Comparison of ENCODE assay signal across 3 fruit fly cellular contexts in genomic region chr2L:7970001-7970400, dm6.
TF ChIP-seq lines count a peak whose summit lies in the region.

No protein-coding gene starts in this region.

- TF ChIP-seq CTCF in whole organism, embryonic (GFP tag; optimal IDR thresholded peaks at IDR 0.05; lab: Kevin White, UChicago) = no peak

TF ChIP-seq in whole organism, embryonic, 481 proteins besides CTCF, POLR2A, EP300 and RAD21:
- TF ChIP-seq CG6683 (GFP tag; optimal IDR thresholded peaks at IDR 0.05; lab: Kevin White, UChicago) (no peak), exex (tag; optimal IDR thresholded peaks at IDR 0.05; lab: Kevin White, UChicago) (peak; percentile 15), sug (tag; optimal IDR thresholded peaks at IDR 0.05; lab: Kevin White, UChicago) (peak; percentile 45), CG1529 (GFP tag; optimal IDR thresholded peaks at IDR 0.05; lab: Kevin White, UChicago) (no peak)

TF ChIP-seq in whole organism, prepupa, 60 proteins besides CTCF, POLR2A, EP300 and RAD21:
- TF ChIP-seq Blimp-1 (GFP tag; optimal IDR thresholded peaks at IDR 0.05; lab: Kevin White, UChicago) (no peak), Smox (GFP tag; optimal IDR thresholded peaks at IDR 0.05; lab: Kevin White, UChicago) (no peak), acj6 (GFP tag; optimal IDR thresholded peaks at IDR 0.05; lab: Kevin White, UChicago) (no peak), CG6808 (GFP tag; optimal IDR thresholded peaks at IDR 0.05; lab: Kevin White, UChicago) (no peak), CG10631 (GFP tag; optimal IDR thresholded peaks at IDR 0.05; lab: Kevin White, UChicago) (no peak), svp (GFP tag; lab: Kevin White, UChicago) (peak; percentile 91), Sox102F (GFP tag; optimal IDR thresholded peaks at IDR 0.05; lab: Kevin White, UChicago) (no peak), vri (GFP tag; optimal IDR thresholded peaks at IDR 0.05; lab: Kevin White, UChicago) (peak; percentile 5), spab (GFP tag; optimal IDR thresholded peaks at IDR 0.05; lab: Kevin White, UChicago) (no peak), Hr38 (GFP tag; optimal IDR thresholded peaks at IDR 0.05; lab: Kevin White, UChicago) (no peak), Eip78C (GFP tag; lab: Kevin White, UChicago) (peak; percentile 62), CG6163 (GFP tag; IDR thresholded peaks at IDR 0.05; lab: Robert Waterston, UW) (no peak), CG6854 (GFP tag; optimal IDR thresholded peaks at IDR 0.05; lab: Kevin White, UChicago) (no peak), eg (GFP tag; IDR thresholded peaks at IDR 0.05; lab: Robert Waterston, UW) (no peak)

TF ChIP-seq in whole organism, wandering third instar larva, 38 proteins besides CTCF, POLR2A, EP300 and RAD21:
- TF ChIP-seq lola (GFP tag; optimal IDR thresholded peaks at IDR 0.05; lab: Kevin White, UChicago) (no peak), h (GFP tag; optimal IDR thresholded peaks at IDR 0.05; lab: Kevin White, UChicago) (no peak), pan (optimal IDR thresholded peaks at IDR 0.05; lab: Kevin White, UChicago) (no peak), fru (GFP tag; optimal IDR thresholded peaks at IDR 0.05; lab: Kevin White, UChicago) (no peak), Vsx2 (GFP tag; optimal IDR thresholded peaks at IDR 0.05; lab: Kevin White, UChicago; ENCODE audit: partially characterized antibody) (no peak), CrebA (GFP tag; optimal IDR thresholded peaks at IDR 0.05; lab: Kevin White, UChicago; ENCODE audit: borderline replicate concordance) (peak; percentile 25), Rel (GFP tag; optimal IDR thresholded peaks at IDR 0.05; lab: Kevin White, UChicago) (no peak), Rel (tag; optimal IDR thresholded peaks at IDR 0.05; lab: Kevin White, UChicago) (peak; percentile 19), Hr78 (GFP tag; optimal IDR thresholded peaks at IDR 0.05; lab: Kevin White, UChicago) (no peak)
